Worm (Caenorhabditis elegans) whole organism, L4/young adult: ENCODE results near the gene lbp-2.

Experiments used
- W03F9.2 ChIP-seq: fragments of 150-350 bp; optimal IDR thresholded peaks from 2 replicates; lab custom pipeline; 2014; ENCODE audit warnings: missing biosample characterization, missing genetic modification characterization
- dao-5 ChIP-seq: sonication (generic microtip); optimal IDR thresholded peaks from 2 replicates; lab custom pipeline; 2016; ENCODE audit warnings: missing genotype, missing genetic modification characterization, moderate library complexity, missing compliant biosample characterization
- him-1 ChIP-seq: sonication (generic microtip); optimal IDR thresholded peaks from 2 replicates; lab custom pipeline; 2016; ENCODE audit warnings: missing genotype, missing genetic modification reagents, missing genetic modification characterization, missing compliant biosample characterization

DNA sequence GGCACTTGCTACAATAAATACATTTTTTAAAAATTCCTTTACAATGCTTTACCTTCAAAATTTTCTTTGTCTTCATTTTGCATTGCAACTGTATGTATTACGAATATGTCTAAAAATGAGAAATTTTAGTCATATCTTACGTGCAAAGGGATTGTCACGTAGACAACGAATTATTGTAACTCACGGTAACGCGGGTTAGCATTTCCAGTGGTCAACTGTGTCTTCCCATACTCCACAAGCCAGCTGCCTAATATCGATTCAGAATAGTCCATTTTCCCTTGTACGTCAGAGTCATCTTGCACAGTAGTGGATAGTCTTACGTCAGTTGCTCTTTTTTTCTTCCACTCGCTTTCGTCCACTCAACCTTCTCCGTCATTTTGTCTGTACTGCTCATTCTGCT is 2.2 kb downstream of the lbp-2 start, which contains the start of gene fbxb-71:
- TF ChIP-seq him-1 (tag; lab: Kevin White, UChicago) (no peak), W03F9.2 (tag; lab: Kevin White, UChicago) (no peak), dao-5 (tag; lab: Kevin White, UChicago) (no peak)
